Worm (Caenorhabditis elegans) whole organism, late embryonic: ENCODE data around the gene hrg-2.

Experiments
- C38D4.7 ChIP-seq: fragments of 200-800 bp; sonication (Bioruptor generic); optimal IDR thresholded peaks from 2 replicates; lab custom pipeline; 2018; ENCODE audit warnings: mild to moderate bottlenecking, missing genetic modification characterization, moderate library complexity, missing compliant biosample characterization
- Y22D7AL.16 ChIP-seq: sonication (generic microtip); optimal IDR thresholded peaks from 2 replicates; lab custom pipeline; 2016; ENCODE audit warnings: missing genetic modification characterization, missing compliant biosample characterization
- ama-1 ChIP-seq: fragments of 150-350 bp; optimal IDR thresholded peaks from 2 replicates; lab custom pipeline; 2014
- ceh-45 ChIP-seq: fragments of 200-800 bp; sonication (Bioruptor generic); IDR thresholded peaks from 2 replicates; pipeline ENCODE4 v1.3.6; 2022; ENCODE audit warnings: missing genetic modification reagents, missing genetic modification characterization, missing compliant biosample characterization
- ceh-6 ChIP-seq: fragments of 200-800 bp; sonication (Bioruptor generic); optimal IDR thresholded peaks from 2 replicates; lab custom pipeline; 2018; ENCODE audit warnings: mild to moderate bottlenecking, missing genetic modification characterization, missing compliant biosample characterization
- ceh-9 ChIP-seq: sonication (generic microtip); optimal IDR thresholded peaks from 2 replicates; lab custom pipeline; 2016; ENCODE audit warnings: mild to moderate bottlenecking, missing genetic modification characterization, inconsistent platforms, missing compliant biosample characterization
- che-1 ChIP-seq: sonication (generic microtip); optimal IDR thresholded peaks from 2 replicates; lab custom pipeline; 2016; ENCODE audit warnings: mild to moderate bottlenecking, missing genetic modification characterization, missing compliant biosample characterization
- dmd-4 ChIP-seq: sonication (generic microtip); optimal IDR thresholded peaks from 2 replicates; lab custom pipeline; 2016; ENCODE audit warnings: borderline replicate concordance, missing genetic modification characterization, missing compliant biosample characterization
- elt-2 ChIP-seq: sonication (generic microtip); optimal IDR thresholded peaks from 2 replicates; lab custom pipeline; 2016; ENCODE audit warnings: missing genetic modification reagents, missing genetic modification characterization, missing compliant biosample characterization
- elt-4 ChIP-seq: sonication (generic microtip); optimal IDR thresholded peaks from 2 replicates; lab custom pipeline; 2016; ENCODE audit warnings: missing genetic modification characterization, missing compliant biosample characterization
- ets-4 ChIP-seq: sonication (generic microtip); optimal IDR thresholded peaks from 2 replicates; lab custom pipeline; 2016; ENCODE audit warnings: missing genetic modification characterization, missing compliant biosample characterization
- fkh-10 ChIP-seq: fragments of 150-350 bp; optimal IDR thresholded peaks from 2 replicates; lab custom pipeline; 2014; ENCODE audit warnings: missing biosample characterization, missing genetic modification reagents, missing genetic modification characterization
- fkh-6 ChIP-seq: sonication (generic microtip); optimal IDR thresholded peaks from 2 replicates; lab custom pipeline; 2016; ENCODE audit warnings: missing genetic modification characterization, missing compliant biosample characterization
- hlh-15 ChIP-seq: sonication (generic microtip); optimal IDR thresholded peaks from 2 replicates; lab custom pipeline; 2016; ENCODE audit warnings: missing genetic modification characterization, missing compliant biosample characterization
- hlh-6 ChIP-seq: sonication (generic microtip); optimal IDR thresholded peaks from 2 replicates; lab custom pipeline; 2016; ENCODE audit warnings: missing genotype, missing genetic modification characterization, missing compliant biosample characterization
- hlh-8 ChIP-seq: sonication (generic microtip); optimal IDR thresholded peaks from 2 replicates; lab custom pipeline; 2016; ENCODE audit warnings: missing genotype, missing genetic modification characterization, missing compliant biosample characterization
- lim-6 ChIP-seq: sonication (generic microtip); optimal IDR thresholded peaks from 2 replicates; lab custom pipeline; 2016; ENCODE audit warnings: missing genetic modification characterization, missing compliant biosample characterization
- madf-2 ChIP-seq: sonication (generic microtip); optimal IDR thresholded peaks from 2 replicates; lab custom pipeline; 2017; ENCODE audit warnings: missing genetic modification characterization, missing compliant biosample characterization
- nfya-1 ChIP-seq: sonication (generic microtip); optimal IDR thresholded peaks from 2 replicates; lab custom pipeline; 2017; ENCODE audit warnings: missing genetic modification characterization, mild to moderate bottlenecking, missing compliant biosample characterization, antibody characterized with exemption, moderate library complexity
- nhr-11 ChIP-seq: fragments of 150-350 bp; optimal IDR thresholded peaks from 2 replicates; lab custom pipeline; 2014; ENCODE audit warnings: missing biosample characterization, missing genetic modification characterization
- nhr-232 ChIP-seq: sonication (generic microtip); optimal IDR thresholded peaks from 2 replicates; lab custom pipeline; 2016; ENCODE audit warnings: missing genetic modification characterization, missing compliant biosample characterization
- odd-2 ChIP-seq: sonication (generic microtip); optimal IDR thresholded peaks from 2 replicates; lab custom pipeline; 2017; ENCODE audit warnings: antibody characterized with exemption, mild to moderate bottlenecking, missing genetic modification characterization, missing compliant biosample characterization
- pag-3 ChIP-seq: sonication (generic microtip); optimal IDR thresholded peaks from 2 replicates; lab custom pipeline; 2016; ENCODE audit warnings: missing compliant biosample characterization, missing genetic modification characterization, borderline replicate concordance
- pat-9 ChIP-seq: fragments of 200-800 bp; sonication (Bioruptor generic); optimal IDR thresholded peaks from 2 replicates; lab custom pipeline; 2018; ENCODE audit warnings: mild to moderate bottlenecking, missing genetic modification characterization, moderate library complexity, missing compliant biosample characterization
- pha-4 ChIP-seq: fragments of 150-350 bp; optimal IDR thresholded peaks from 2 replicates; lab custom pipeline; 2018; ENCODE audit warnings: missing biosample characterization, missing genetic modification reagents, missing genetic modification characterization
- pros-1 ChIP-seq: fragments of 150-350 bp; optimal IDR thresholded peaks from 2 replicates; lab custom pipeline; 2014; ENCODE audit warnings: missing biosample characterization, missing genetic modification reagents, missing genetic modification characterization
- ref-2 ChIP-seq: sonication (generic microtip); optimal IDR thresholded peaks from 2 replicates; lab custom pipeline; 2016; ENCODE audit warnings: missing genetic modification characterization, missing compliant biosample characterization
- sdc-2 ChIP-seq: sonication (generic microtip); optimal IDR thresholded peaks from 2 replicates; lab custom pipeline; 2016; ENCODE audit warnings: missing genotype, missing genetic modification characterization, missing compliant biosample characterization
- sox-2 ChIP-seq: fragments of 200-800 bp; sonication (Bioruptor generic); IDR thresholded peaks from 2 replicates; pipeline ENCODE4 v1.3.6; 2022; ENCODE audit warnings: missing genetic modification reagents, missing genetic modification characterization, missing compliant biosample characterization
- sox-4 ChIP-seq: sonication (generic microtip); optimal IDR thresholded peaks from 2 replicates; lab custom pipeline; 2017; ENCODE audit warnings: mild to moderate bottlenecking, missing genetic modification characterization, inconsistent platforms, missing compliant biosample characterization
- tbx-2 ChIP-seq: sonication (generic microtip); optimal IDR thresholded peaks from 2 replicates; lab custom pipeline; 2016; ENCODE audit warnings: missing genetic modification characterization, missing compliant biosample characterization
- ttx-3 ChIP-seq: sonication (generic microtip); optimal IDR thresholded peaks from 2 replicates; lab custom pipeline; 2016; ENCODE audit warnings: missing genetic modification reagents, missing genetic modification characterization, missing compliant biosample characterization
- unc-3 ChIP-seq, 2 experiments: fragments of 200-800 bp in 1 of 2; sonication (Bioruptor generic) in 1 of 2; sonication (generic microtip) in 1 of 2; conservative IDR thresholded peaks in 1 of 2; optimal IDR thresholded peaks in 1 of 2; 2 replicates each; pipeline versions ENCODE4 v1.3.6 to Lab custom; 2016 to 2022; ENCODE audit warnings: missing compliant biosample characterization in 2 of 2, missing genetic modification characterization in 2 of 2, missing genetic modification reagents in 1 of 2
- unc-55 ChIP-seq: sonication (generic microtip); optimal IDR thresholded peaks from 2 replicates; lab custom pipeline; 2017; ENCODE audit warnings: missing biosample characterization, missing genetic modification reagents, missing genetic modification characterization
- unc-86 ChIP-seq: sonication (generic microtip); optimal IDR thresholded peaks from 2 replicates; lab custom pipeline; 2016; ENCODE audit warnings: missing genetic modification characterization, missing compliant biosample characterization
- zip-5 ChIP-seq: sonication (generic microtip); optimal IDR thresholded peaks from 2 replicates; lab custom pipeline; 2016; ENCODE audit warnings: missing genetic modification characterization, missing compliant biosample characterization

hrg-2 gene

DNA sequence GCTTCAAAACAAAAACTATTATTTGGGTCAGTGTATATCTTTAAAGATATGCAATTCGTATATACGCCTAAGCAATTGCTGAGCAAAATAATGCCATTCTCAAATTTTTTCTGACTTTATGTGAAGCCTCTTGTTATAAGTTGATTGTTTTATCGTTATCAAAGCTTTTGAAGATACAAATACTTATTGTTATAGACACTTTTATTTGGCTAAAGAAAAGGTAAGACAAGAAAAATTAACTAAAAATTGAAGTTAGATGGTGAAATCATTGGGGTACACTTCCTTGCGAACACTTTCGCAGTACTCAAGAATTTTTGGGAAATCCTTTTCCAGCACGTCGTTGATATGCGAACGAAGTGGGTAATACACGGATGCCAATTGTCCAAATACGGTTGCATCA is 2.0 kb upstream of the hrg-2 start:
- TF ChIP-seq che-1 (tag; lab: Kevin White, UChicago): no peak
- no peak for TF ChIP-seq fkh-6 (tag; lab: Kevin White, UChicago)
- TF ChIP-seq pros-1 (tag; lab: Kevin White, UChicago): no peak
- TF ChIP-seq ttx-3 (tag; lab: Kevin White, UChicago): no peak
- TF ChIP-seq hlh-6 (tag; lab: Kevin White, UChicago): no peak
- TF ChIP-seq sox-4 (tag; lab: Kevin White, UChicago): no peak
- TF ChIP-seq, all 69 proteins: peak for 0

DNA sequence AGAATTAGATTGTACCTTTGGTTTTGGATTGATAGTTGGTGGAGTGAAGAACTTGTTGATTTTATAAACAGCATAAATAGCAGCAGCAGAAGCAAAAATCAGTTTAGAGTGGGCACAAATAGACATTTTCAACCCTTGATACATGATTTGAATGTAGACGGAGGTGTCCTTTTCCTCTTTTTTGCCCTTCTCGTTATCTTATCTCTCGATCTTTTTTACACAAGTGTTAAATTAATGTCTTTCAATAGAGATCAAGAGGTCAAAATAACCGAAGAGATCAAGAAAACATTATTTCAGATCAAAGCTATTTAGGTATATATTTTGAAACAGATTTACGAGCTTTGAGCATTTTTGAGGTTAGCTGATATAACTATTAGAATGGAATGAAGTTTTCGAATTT is 1.6 kb upstream of the hrg-2 start, which contains the start of gene cdr-7:
TSS of gene cdr-7 (minus strand) at position 205 of the 400 bp plus-strand sequence.
- TF ChIP-seq nhr-232 (tag; lab: Kevin White, UChicago): no peak
- no peak for TF ChIP-seq lim-6 (tag; lab: Kevin White, UChicago)
- no peak for TF ChIP-seq odd-2 (tag; lab: Kevin White, UChicago)
- no peak for TF ChIP-seq unc-86 (tag; lab: Kevin White, UChicago)
- no peak for TF ChIP-seq madf-2 (tag; lab: Kevin White, UChicago)
- no peak for TF ChIP-seq fkh-6 (tag; lab: Kevin White, UChicago)
- no peak for TF ChIP-seq ttx-3 (tag; lab: Kevin White, UChicago)
- no peak for TF ChIP-seq Y22D7AL.16 (tag; lab: Kevin White, UChicago)
- TF ChIP-seq C38D4.7 (GFP tag; lab: Kevin White, UChicago): no peak
- TF ChIP-seq ceh-6 (GFP tag; lab: Kevin White, UChicago): no peak
- TF ChIP-seq tbx-2 (tag; lab: Kevin White, UChicago): no peak
- no peak for TF ChIP-seq ets-4 (tag; lab: Kevin White, UChicago)
- no peak for TF ChIP-seq elt-4 (tag; lab: Kevin White, UChicago)
- no peak for TF ChIP-seq unc-3 (GFP tag; conservative IDR thresholded peaks at IDR 0.05; lab: Robert Waterston, UW)
- TF ChIP-seq unc-3 (tag; optimal IDR thresholded peaks at IDR 0.05; lab: Kevin White, UChicago): no peak
- TF ChIP-seq sdc-2 (tag; lab: Kevin White, UChicago): no peak
- TF ChIP-seq hlh-15 (tag; lab: Kevin White, UChicago): no peak
- no peak for TF ChIP-seq sox-2
- no peak for TF ChIP-seq nhr-11 (tag; lab: Kevin White, UChicago)

DNA sequence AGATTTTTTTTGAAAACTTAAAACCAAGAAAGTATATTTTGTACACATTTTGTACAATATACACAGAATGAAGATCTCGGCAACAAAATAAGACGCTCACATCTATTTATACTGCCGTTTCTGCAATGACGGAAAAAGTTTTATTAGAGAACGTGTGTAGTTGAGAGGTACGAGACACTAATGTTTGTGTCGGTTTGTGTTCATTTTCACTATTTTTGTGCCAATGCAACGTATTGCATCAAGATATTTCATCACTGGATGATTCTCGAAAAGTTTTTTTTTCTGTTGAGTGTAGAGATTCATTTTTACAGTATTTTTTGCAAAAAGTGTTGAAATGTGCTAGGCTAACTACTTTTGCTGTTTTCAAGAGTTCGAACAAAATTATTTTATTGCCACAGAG is 1.3 kb downstream of the hrg-2 start:
- TF ChIP-seq pha-4 (no peak), elt-4 (tag; lab: Kevin White, UChicago) (no peak), ceh-45 (GFP tag; lab: Robert Waterston, UW) (no peak), madf-2 (tag; lab: Kevin White, UChicago) (no peak)

DNA sequence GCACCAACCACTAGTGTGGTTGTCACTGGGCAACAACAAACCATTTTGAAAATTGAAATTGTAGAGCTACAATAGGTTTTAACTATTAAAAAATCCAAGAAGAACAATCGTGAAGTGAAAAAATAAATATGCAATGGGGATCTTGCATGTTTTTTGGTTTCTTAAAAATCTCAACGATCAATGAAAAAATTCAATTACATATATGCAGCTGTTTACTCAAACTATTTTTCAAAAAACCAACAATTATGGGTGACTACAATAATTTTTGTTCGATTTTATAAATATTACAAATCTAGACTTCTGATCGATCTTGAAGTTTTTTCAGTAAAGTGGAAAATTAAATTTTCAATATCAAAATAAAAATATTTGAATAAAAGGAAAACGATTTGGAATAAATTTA is 1.8 kb downstream of the hrg-2 start, which contains the start of gene cdr-4:
TSS of gene cdr-4 (minus strand) at position 101 of the 400 bp plus-strand sequence.
- TF ChIP-seq elt-2 (tag; lab: Kevin White, UChicago): no peak
- TF ChIP-seq ceh-9: no peak

DNA sequence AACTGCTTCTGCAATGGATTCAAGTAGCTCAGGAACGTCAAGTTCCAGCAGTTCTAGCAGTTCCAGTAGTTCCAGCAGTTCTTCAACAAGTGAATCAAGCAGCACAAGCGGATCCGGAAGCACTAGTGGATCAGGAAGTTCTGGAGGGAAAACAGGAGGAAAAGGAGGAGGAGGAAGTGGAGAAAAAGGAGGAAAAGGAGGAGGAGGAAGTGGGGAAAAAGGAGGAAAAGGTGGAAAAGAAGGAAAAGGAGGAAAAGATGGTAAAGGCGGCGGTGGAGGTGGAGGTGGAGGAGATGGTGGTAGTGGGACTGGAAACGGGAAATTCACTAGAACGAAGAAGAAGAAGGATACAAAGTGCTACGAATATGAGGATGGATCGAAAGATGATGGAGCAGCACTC is 3.8 kb downstream of the hrg-2 start:
- TF ChIP-seq pag-3: no peak
- no peak for TF ChIP-seq pat-9
- TF ChIP-seq ref-2 (tag; lab: Kevin White, UChicago): no peak
- no peak for TF ChIP-seq fkh-10
- no peak for TF ChIP-seq unc-3 (GFP tag; conservative IDR thresholded peaks at IDR 0.05; lab: Robert Waterston, UW)
- TF ChIP-seq unc-3 (tag; optimal IDR thresholded peaks at IDR 0.05; lab: Kevin White, UChicago): no peak
- no peak for TF ChIP-seq sox-2
- no peak for TF ChIP-seq dmd-4 (tag; lab: Kevin White, UChicago)
- no peak for TF ChIP-seq tbx-2 (tag; lab: Kevin White, UChicago)
- TF ChIP-seq ama-1 (lab: Kevin White, UChicago): no peak
- no peak for TF ChIP-seq nfya-1 (tag; lab: Kevin White, UChicago)
- TF ChIP-seq hlh-8 (tag; lab: Kevin White, UChicago): no peak
- TF ChIP-seq unc-55: no peak
- TF ChIP-seq zip-5 (tag; lab: Kevin White, UChicago): no peak
- TF ChIP-seq, all 69 proteins: peak for 0
